Fruit fly (Drosophila melanogaster): Measurements from ENCODE around the gene CG9265.

dm6 chr2L:21038723-21039122 is 32.6 kb downstream of the CG9265 start:
- TF ChIP-seq Sin3A (optimal IDR thresholded peaks at IDR 0.05) = no peak
- no peak for TF ChIP-seq ttk (optimal IDR thresholded peaks at IDR 0.05)
- TF ChIP-seq Myc (optimal IDR thresholded peaks at IDR 0.05) = no peak

Data from Kc167 (cell line).